Fruit fly (Drosophila melanogaster): ENCODE data around the gene CG7730.

DNA sequence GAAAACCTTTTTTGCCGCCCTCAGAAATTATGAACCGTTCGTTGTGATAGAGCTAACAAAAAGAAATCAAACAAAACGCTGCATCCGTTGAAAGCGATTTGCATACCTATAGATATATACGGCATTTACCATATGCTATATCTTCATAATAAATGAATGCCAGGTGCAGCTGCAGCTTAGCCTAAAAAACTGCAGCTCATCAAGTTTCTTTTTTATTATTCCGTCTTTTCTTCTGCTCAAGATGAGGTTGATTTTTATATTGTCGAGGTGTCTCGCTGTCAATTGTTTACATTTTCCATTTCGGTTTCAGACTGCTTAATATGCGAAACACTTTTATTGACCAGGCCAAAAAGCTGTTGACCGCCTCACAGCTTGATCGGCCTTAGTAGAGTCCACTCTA, 48.9 kb upstream of the CG7730 start:
- TF ChIP-seq CTCF (optimal IDR thresholded peaks at IDR 0.05) (no peak), CG8478 (optimal IDR thresholded peaks at IDR 0.05) (no peak)

All from S2 (cell line).